Worm (Caenorhabditis elegans): ENCODE measurements around the gene Y116A8C.20.

Gene Y116A8C.20

DNA sequence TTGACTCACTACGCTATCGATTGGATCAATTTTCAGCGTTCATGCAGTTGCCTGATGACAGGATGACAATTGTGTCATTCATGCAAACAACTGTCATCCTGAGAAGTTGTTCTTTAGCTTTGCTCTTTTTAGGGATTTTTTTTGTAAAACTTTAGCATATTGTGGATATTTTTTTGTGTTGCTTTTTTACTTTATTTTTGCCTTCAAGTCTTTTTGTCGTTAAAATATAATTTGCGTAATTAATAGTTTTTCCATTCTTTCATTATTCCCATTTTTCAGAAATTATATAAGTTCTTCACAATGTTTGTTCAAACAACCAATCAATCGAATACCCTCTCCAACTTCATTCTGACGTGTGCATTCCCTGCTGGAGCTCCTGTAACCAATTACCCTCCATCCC is at the start of gene Y116A8C.20:
Y116A8C.20 (plus strand) TSS at position 301 of the 400 bp plus-strand sequence.
- no peak for TF ChIP-seq tbx-2 (tag; optimal IDR thresholded peaks at IDR 0.05)
- TF ChIP-seq aha-1 (tag; optimal IDR thresholded peaks at IDR 0.05) = no peak
- no peak for TF ChIP-seq mef-2 (tag; optimal IDR thresholded peaks at IDR 0.05)
- TF ChIP-seq elt-2 (tag; optimal IDR thresholded peaks at IDR 0.05) = no peak

DNA sequence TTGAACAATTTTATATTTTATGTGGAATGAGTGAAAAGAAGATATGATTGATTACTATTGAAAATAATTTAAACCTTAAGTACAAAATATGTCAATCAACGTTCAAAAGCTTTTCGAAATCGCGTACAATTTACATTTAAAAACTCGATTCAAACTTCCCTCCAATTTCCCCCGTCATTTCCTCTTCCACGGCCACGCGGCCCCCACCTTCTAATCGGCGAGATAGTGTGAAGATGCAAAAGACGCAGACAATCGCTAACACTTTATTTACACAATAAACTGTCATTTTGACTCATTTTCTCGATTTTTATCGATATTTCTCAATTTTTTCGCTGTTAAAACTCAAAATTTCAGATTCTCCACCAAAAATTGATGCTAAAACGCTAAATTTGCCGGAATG is 45.3 kb upstream of the Y116A8C.20 start, which contains the start of gene rom-4:
rom-4 (plus strand) TSS at position 398 of the 400 bp plus-strand sequence.
- TF ChIP-seq nhr-20 (tag; optimal IDR thresholded peaks at IDR 0.05) (peak; percentile 78), pag-3 (tag; optimal IDR thresholded peaks at IDR 0.05; ENCODE audit: borderline replicate concordance, insufficient read depth) (no peak), lin-14 (GFP tag; optimal IDR thresholded peaks at IDR 0.05) (no peak), zag-1 (tag; optimal IDR thresholded peaks at IDR 0.05) (no peak), aly-2 (tag; optimal IDR thresholded peaks at IDR 0.05) (no peak), elt-3 (tag; optimal IDR thresholded peaks at IDR 0.05) (no peak), vab-15 (tag; optimal IDR thresholded peaks at IDR 0.05) (no peak), ztf-4 (tag; optimal IDR thresholded peaks at IDR 0.05) (no peak), nhr-19 (GFP tag; conservative IDR thresholded peaks at IDR 0.05) (peak; percentile 78), snpc-4 (tag; optimal IDR thresholded peaks at IDR 0.05) (peak; percentile 61), jun-1 (tag; optimal IDR thresholded peaks at IDR 0.05) (peak; percentile 34), grh-1 (GFP tag; IDR thresholded peaks at IDR 0.05) (no peak; the same call in none of the 2 replicates), nhr-77 (tag; optimal IDR thresholded peaks at IDR 0.05) (no peak), egl-13 (tag; optimal IDR thresholded peaks at IDR 0.05) (peak; percentile 72), lin-15B (tag; optimal IDR thresholded peaks at IDR 0.05) (peak; percentile 26), tlp-1 (tag; optimal IDR thresholded peaks at IDR 0.05) (no peak), ceh-63 (GFP tag; optimal IDR thresholded peaks at IDR 0.05) (no peak), C34B4.2 (tag; optimal IDR thresholded peaks at IDR 0.05) (no peak), lsy-2 (tag; optimal IDR thresholded peaks at IDR 0.05) (peak; percentile 79 to 80), tbx-2 (tag; optimal IDR thresholded peaks at IDR 0.05) (peak; percentile 88), skn-1 (tag; optimal IDR thresholded peaks at IDR 0.05) (peak; percentile 51), sup-37 (GFP tag; optimal IDR thresholded peaks at IDR 0.05) (peak; percentile 19), egl-27 (tag; optimal IDR thresholded peaks at IDR 0.05) (no peak), nhr-47 (tag; optimal IDR thresholded peaks at IDR 0.05) (peak; percentile 88), lin-39 (tag; optimal IDR thresholded peaks at IDR 0.05) (peak; percentile 17), ceh-88 (GFP tag; IDR thresholded peaks at IDR 0.05) (peak; percentile 25; the same call in 1 of the 2 replicates), blmp-1 (tag; optimal IDR thresholded peaks at IDR 0.05) (peak; percentile 10), fkh-8 (tag; optimal IDR thresholded peaks at IDR 0.05) (peak; percentile 80), Y116A8C.19 (tag; optimal IDR thresholded peaks at IDR 0.05; ENCODE audit: borderline replicate concordance) (peak; percentile 60), mab-9 (GFP tag; IDR thresholded peaks at IDR 0.05) (peak; percentile 61; the same call in 1 of the 2 replicates), C16A3.4 (tag; optimal IDR thresholded peaks at IDR 0.05) (peak; percentile 56), aha-1 (tag; optimal IDR thresholded peaks at IDR 0.05) (no peak), nhr-12 (tag; optimal IDR thresholded peaks at IDR 0.05) (no peak), swsn-7 (tag; optimal IDR thresholded peaks at IDR 0.05) (peak; percentile 76), mdl-1 (tag; optimal IDR thresholded peaks at IDR 0.05) (peak in 1 of 2 experiments; percentile 22), pqm-1 (tag; optimal IDR thresholded peaks at IDR 0.05) (no peak), dsc-1 (tag; optimal IDR thresholded peaks at IDR 0.05) (peak; percentile 86), nhr-90 (tag; optimal IDR thresholded peaks at IDR 0.05; ENCODE audit: poor library complexity) (peak; percentile 91), nhr-11 (tag; optimal IDR thresholded peaks at IDR 0.05) (no peak), unc-86 (tag; optimal IDR thresholded peaks at IDR 0.05) (peak; percentile 71), lir-3 (tag; optimal IDR thresholded peaks at IDR 0.05; ENCODE audit: poor library complexity) (peak; percentile 95), ama-1 (optimal IDR thresholded peaks at IDR 0.05) (no peak), xbp-1 (tag; optimal IDR thresholded peaks at IDR 0.05) (peak; percentile 79), hlh-17 (GFP tag; optimal IDR thresholded peaks at IDR 0.05; ENCODE audit: borderline replicate concordance) (no peak), elt-2 (tag; optimal IDR thresholded peaks at IDR 0.05) (no peak), unc-62 (GFP tag; optimal IDR thresholded peaks at IDR 0.05) (no peak), dpl-1 (GFP tag; optimal IDR thresholded peaks at IDR 0.05) (peak; percentile 93 to 96 (median 94)), unc-130 (tag; optimal IDR thresholded peaks at IDR 0.05) (peak; percentile 88), pax-3 (tag; optimal IDR thresholded peaks at IDR 0.05) (peak; percentile 85)
